Fruit fly (Drosophila melanogaster): ENCODE results near the gene CG4291.

CG4291 gene

dm6 chr2L:877002-877401 is 24.5 kb upstream of the CG4291 start, which contains the start of gene ninaA:
TSS of gene ninaA (plus strand) at chr2L:877302.
- no peak for TF ChIP-seq Hr4 (GFP tag; optimal IDR thresholded peaks at IDR 0.05)
- TF ChIP-seq CG3032 (tag; optimal IDR thresholded peaks at IDR 0.05): no peak
- no peak for TF ChIP-seq Hr39 (GFP tag; optimal IDR thresholded peaks at IDR 0.05)
- TF ChIP-seq CG7368 (GFP tag; optimal IDR thresholded peaks at IDR 0.05): no peak
- TF ChIP-seq Ets21C (GFP tag; optimal IDR thresholded peaks at IDR 0.05): no peak
- no peak for TF ChIP-seq ss (GFP tag; optimal IDR thresholded peaks at IDR 0.05)
- no peak for TF ChIP-seq CG34406 (GFP tag; optimal IDR thresholded peaks at IDR 0.05)
- TF ChIP-seq CG10631 (GFP tag; optimal IDR thresholded peaks at IDR 0.05): no peak

DNA sequence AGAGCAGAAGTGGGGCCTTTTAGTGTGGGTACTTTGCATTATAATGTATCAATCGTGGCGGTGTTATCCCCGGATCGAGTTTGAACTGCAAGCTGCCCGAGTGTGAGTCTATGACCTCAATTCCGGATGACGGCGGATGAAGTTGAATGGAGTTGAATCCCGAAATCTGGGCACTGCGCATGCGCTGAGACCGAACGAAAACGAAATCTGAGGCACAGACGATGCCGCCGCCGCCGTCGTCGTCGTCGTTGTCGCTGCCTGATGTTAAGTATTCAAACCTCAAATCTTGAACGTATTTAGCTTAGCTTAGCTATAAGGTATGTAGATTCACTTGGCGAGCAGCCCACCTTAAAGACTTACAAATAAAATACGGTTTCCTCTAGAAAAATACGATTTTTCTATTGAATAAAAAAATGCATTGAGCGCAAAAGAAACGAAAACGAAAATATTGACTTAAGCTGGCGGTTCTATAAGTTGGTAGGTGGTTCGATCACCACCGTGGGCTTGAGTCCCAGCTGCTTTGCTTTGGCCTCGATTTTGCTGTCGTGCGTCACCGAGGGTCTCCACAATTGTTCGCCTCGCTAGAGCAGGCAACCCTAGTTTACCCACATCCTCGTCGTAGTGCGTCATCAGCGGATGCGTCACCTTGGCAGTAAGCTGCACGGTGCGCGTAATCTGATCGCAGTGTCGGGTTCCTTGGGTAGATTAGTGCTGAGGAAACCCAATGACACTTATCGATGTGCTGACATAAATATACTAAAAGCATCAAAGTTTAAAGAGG is 21.4 kb upstream of the CG4291 start:
- TF ChIP-seq svp (GFP tag) (peak; percentile 45), CG11902 (GFP tag; optimal IDR thresholded peaks at IDR 0.05) (no peak)

DNA sequence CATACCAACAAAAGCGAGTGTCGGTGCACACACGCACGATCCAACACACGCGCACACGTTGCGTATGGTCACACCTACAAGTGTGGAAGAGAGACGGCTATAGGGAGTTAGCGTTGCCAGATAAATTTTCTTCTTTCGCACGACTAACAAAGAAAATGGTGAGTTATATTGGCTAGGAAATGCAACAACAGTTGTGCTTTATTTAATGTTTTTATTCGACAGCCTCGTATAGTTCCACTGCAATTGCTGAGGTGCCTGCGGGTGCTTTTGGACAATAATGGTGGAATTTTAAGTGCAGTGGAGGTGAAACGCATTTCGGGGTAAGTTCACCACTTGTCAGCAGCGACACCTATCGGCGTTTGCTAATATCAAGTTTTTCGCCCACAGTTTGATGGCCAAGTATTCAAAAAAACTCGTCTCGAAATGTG is 18.9 kb upstream of the CG4291 start:
- TF ChIP-seq CG31627 (GFP tag; optimal IDR thresholded peaks at IDR 0.05): no peak
- no peak for TF ChIP-seq Hr39 (GFP tag; optimal IDR thresholded peaks at IDR 0.05)
- peak; percentile 14 for TF ChIP-seq lz (GFP tag; optimal IDR thresholded peaks at IDR 0.05)
- peak; percentile 68 for TF ChIP-seq svp (GFP tag)
- no peak for TF ChIP-seq Smox (GFP tag; optimal IDR thresholded peaks at IDR 0.05)
- no peak for TF ChIP-seq CG11762 (GFP tag; optimal IDR thresholded peaks at IDR 0.05; ENCODE audit: insufficient read depth)
- peak; percentile 0 for TF ChIP-seq CG3032 (tag; optimal IDR thresholded peaks at IDR 0.05)
- TF ChIP-seq dsx (GFP tag; optimal IDR thresholded peaks at IDR 0.05; ENCODE audit: poor library complexity, severe bottlenecking): peak; percentile 16
- TF ChIP-seq CG6163 (GFP tag; IDR thresholded peaks at IDR 0.05): peak; percentile 48; the same call in 1 of the 3 replicates
- TF ChIP-seq CG1621 (tag; optimal IDR thresholded peaks at IDR 0.05): peak; percentile 16
- peak; percentile 7 for TF ChIP-seq CG6808 (GFP tag; optimal IDR thresholded peaks at IDR 0.05)
- TF ChIP-seq Sox14 (GFP tag; optimal IDR thresholded peaks at IDR 0.05): peak; percentile 97
- TF ChIP-seq vri (GFP tag; optimal IDR thresholded peaks at IDR 0.05): peak; percentile 98

dm6 chr2L:870749-871418 is 18.4 kb upstream of the CG4291 start:
- peak; percentile 65 for TF ChIP-seq cyc (GFP tag; optimal IDR thresholded peaks at IDR 0.05)
- TF ChIP-seq Sox14 (GFP tag; optimal IDR thresholded peaks at IDR 0.05): peak; percentile 79
- peak; percentile 61 for TF ChIP-seq CG3919 (GFP tag; optimal IDR thresholded peaks at IDR 0.05)
- TF ChIP-seq CG10631 (GFP tag; optimal IDR thresholded peaks at IDR 0.05): peak; percentile 58
- peak; percentile 57 for TF ChIP-seq Sox102F (GFP tag; optimal IDR thresholded peaks at IDR 0.05)
- TF ChIP-seq lz (GFP tag; optimal IDR thresholded peaks at IDR 0.05): peak; percentile 74
- peak; percentile 88 for TF ChIP-seq Eip78C (GFP tag)
- TF ChIP-seq pdm3 (GFP tag; optimal IDR thresholded peaks at IDR 0.05): peak; percentile 76
- TF ChIP-seq CG31627 (GFP tag; optimal IDR thresholded peaks at IDR 0.05): peak; percentile 85
- TF ChIP-seq Ets21C (GFP tag; optimal IDR thresholded peaks at IDR 0.05): peak; percentile 71
- TF ChIP-seq CG8319 (GFP tag; optimal IDR thresholded peaks at IDR 0.05): peak; percentile 46
- TF ChIP-seq CG10669 (GFP tag; optimal IDR thresholded peaks at IDR 0.05): peak; percentile 25
- no peak for TF ChIP-seq Lpt (GFP tag; optimal IDR thresholded peaks at IDR 0.05)
- peak; percentile 30 for TF ChIP-seq spab (GFP tag; optimal IDR thresholded peaks at IDR 0.05)
- TF ChIP-seq CG6163 (GFP tag; IDR thresholded peaks at IDR 0.05): peak; percentile 82
- TF ChIP-seq dac (GFP tag; optimal IDR thresholded peaks at IDR 0.05): peak; percentile 58
- TF ChIP-seq Sox15 (GFP tag; optimal IDR thresholded peaks at IDR 0.05): peak; percentile 9
- TF ChIP-seq acj6 (GFP tag; optimal IDR thresholded peaks at IDR 0.05): peak; percentile 63
- no peak for TF ChIP-seq Hr38 (GFP tag; optimal IDR thresholded peaks at IDR 0.05)
- TF ChIP-seq Gug (GFP tag; IDR thresholded peaks at IDR 0.05): peak; percentile 29; the same call in 1 of the 2 replicates
- TF ChIP-seq vri (GFP tag; optimal IDR thresholded peaks at IDR 0.05): no peak
- TF ChIP-seq CG8119 (GFP tag; IDR thresholded peaks at IDR 0.05): peak; percentile 68
- TF ChIP-seq ss (GFP tag; optimal IDR thresholded peaks at IDR 0.05): peak in 1 of 2 experiments; percentile 57
- peak; percentile 2 to 18 for TF ChIP-seq salr (GFP tag; optimal IDR thresholded peaks at IDR 0.05)
- peak; percentile 47 for TF ChIP-seq CG15336 (GFP tag; IDR thresholded peaks at IDR 0.05)
- TF ChIP-seq OdsH (GFP tag; optimal IDR thresholded peaks at IDR 0.05): peak; percentile 71
- TF ChIP-seq CG1621 (tag; optimal IDR thresholded peaks at IDR 0.05): peak; percentile 41
- peak; percentile 69 for TF ChIP-seq svp (GFP tag)
- TF ChIP-seq CG11762 (GFP tag; optimal IDR thresholded peaks at IDR 0.05; ENCODE audit: insufficient read depth): peak; percentile 54
- peak; percentile 64 for TF ChIP-seq topi (GFP tag; optimal IDR thresholded peaks at IDR 0.05)
- TF ChIP-seq CG11294 (GFP tag; IDR thresholded peaks at IDR 0.05): 0 out of 2 replicates have a peak, but pooled peaks have one; percentile 27
- TF ChIP-seq CG34406 (GFP tag; optimal IDR thresholded peaks at IDR 0.05): peak; percentile 55
- peak; percentile 53 for TF ChIP-seq CG6808 (GFP tag; optimal IDR thresholded peaks at IDR 0.05)
- peak; percentile 63 for TF ChIP-seq CG32006 (GFP tag; optimal IDR thresholded peaks at IDR 0.05)

Data from whole organism, prepupa.